Fruit fly (Drosophila melanogaster): Measurements from ENCODE around the gene CG4995.

The CG4995 gene

DNA sequence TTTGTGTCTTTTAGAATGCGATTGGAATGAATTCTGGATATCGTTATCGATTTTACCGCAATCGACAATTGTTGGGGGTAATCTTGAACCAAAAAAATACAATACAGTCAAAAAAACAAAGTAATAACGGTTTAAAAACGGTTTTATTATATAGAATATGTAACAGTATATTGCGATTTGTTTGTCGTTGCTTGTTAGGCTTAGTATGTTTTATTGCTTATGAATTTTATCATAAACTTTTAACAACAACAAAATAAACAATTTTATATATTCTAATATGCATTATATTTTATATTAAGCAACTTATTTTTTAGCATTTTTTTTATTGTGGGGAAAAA lies 22.5 kb upstream of the CG4995 start, which contains the start of gene CYLD (continued):
- TF ChIP-seq sqz (GFP tag; optimal IDR thresholded peaks at IDR 0.05): peak; percentile 50
- TF ChIP-seq Sin3A (optimal IDR thresholded peaks at IDR 0.05): no peak
- TF ChIP-seq D (optimal IDR thresholded peaks at IDR 0.05): no peak
- peak; percentile 29 for TF ChIP-seq D (GFP tag; optimal IDR thresholded peaks at IDR 0.05)
- TF ChIP-seq CG7839 (tag; optimal IDR thresholded peaks at IDR 0.05): peak; percentile 80
- no peak for TF ChIP-seq jigr1 (GFP tag; IDR thresholded peaks at IDR 0.05)
- TF ChIP-seq Awh (GFP tag; IDR thresholded peaks at IDR 0.05): no peak
- TF ChIP-seq slp2 (GFP tag; optimal IDR thresholded peaks at IDR 0.05): no peak
- TF ChIP-seq CG10274 (GFP tag; optimal IDR thresholded peaks at IDR 0.05): no peak
- peak; percentile 50 for TF ChIP-seq CG9437 (GFP tag; optimal IDR thresholded peaks at IDR 0.05)
- no peak for TF ChIP-seq Ets65A (GFP tag)
- no peak for TF ChIP-seq fd64A (GFP tag; optimal IDR thresholded peaks at IDR 0.05)
- peak; percentile 81 for TF ChIP-seq zfh1 (GFP tag; IDR thresholded peaks at IDR 0.05)
- peak; percentile 20 for TF ChIP-seq CG3407 (GFP tag; optimal IDR thresholded peaks at IDR 0.05)
- TF ChIP-seq crc (GFP tag; optimal IDR thresholded peaks at IDR 0.05): no peak
- TF ChIP-seq CG9609 (GFP tag; optimal IDR thresholded peaks at IDR 0.05): no peak
- peak; percentile 14 for TF ChIP-seq CG16863 (GFP tag; optimal IDR thresholded peaks at IDR 0.05)
- no peak for TF ChIP-seq Dek (tag; optimal IDR thresholded peaks at IDR 0.05)
- peak; percentile 44; the same call in 1 of the 2 replicates for TF ChIP-seq HLH3B (GFP tag; IDR thresholded peaks at IDR 0.05)
- no peak; the same call in 1 of the 3 replicates for TF ChIP-seq HLH4C (GFP tag; IDR thresholded peaks at IDR 0.05; ENCODE audit: partially characterized antibody)
- TF ChIP-seq Side (GFP tag; optimal IDR thresholded peaks at IDR 0.05): no peak
- peak; percentile 75 for TF ChIP-seq gsb-n (tag; optimal IDR thresholded peaks at IDR 0.05)
- TF ChIP-seq YL-1 (GFP tag; optimal IDR thresholded peaks at IDR 0.05): no peak
- TF ChIP-seq row (GFP tag; IDR thresholded peaks at IDR 0.05): peak; percentile 77
- no peak for TF ChIP-seq D19B (GFP tag; optimal IDR thresholded peaks at IDR 0.05)
- TF ChIP-seq fru (optimal IDR thresholded peaks at IDR 0.05): no peak
- no peak for TF ChIP-seq toy (GFP tag; IDR thresholded peaks at IDR 0.05)
- no peak for TF ChIP-seq NC2β (GFP tag; optimal IDR thresholded peaks at IDR 0.05)
- TF ChIP-seq B-H2 (GFP tag; optimal IDR thresholded peaks at IDR 0.05): peak; percentile 14
- no peak for TF ChIP-seq CG3163 (GFP tag; optimal IDR thresholded peaks at IDR 0.05)
- no peak for TF ChIP-seq CG2129 (GFP tag; IDR thresholded peaks at IDR 0.05; ENCODE audit: partially characterized antibody)
- peak; percentile 76 for TF ChIP-seq CG1603 (tag; optimal IDR thresholded peaks at IDR 0.05)
- TF ChIP-seq bowl (GFP tag; IDR thresholded peaks at IDR 0.05): no peak; the same call in 1 of the 2 replicates
- no peak for TF ChIP-seq Optix (GFP tag; IDR thresholded peaks at IDR 0.05)
- TF ChIP-seq Six4 (GFP tag; optimal IDR thresholded peaks at IDR 0.05): peak; percentile 63
- no peak for TF ChIP-seq dm (GFP tag; optimal IDR thresholded peaks at IDR 0.05)
- peak; percentile 2 for TF ChIP-seq pnt (GFP tag; optimal IDR thresholded peaks at IDR 0.05)
- TF ChIP-seq cg (GFP tag; optimal IDR thresholded peaks at IDR 0.05): no peak
- TF ChIP-seq CG32532 (GFP tag; IDR thresholded peaks at IDR 0.05): peak; percentile 84; the same call in 1 of the 2 replicates
- no peak for TF ChIP-seq HLHmδ (GFP tag; optimal IDR thresholded peaks at IDR 0.05)

DNA sequence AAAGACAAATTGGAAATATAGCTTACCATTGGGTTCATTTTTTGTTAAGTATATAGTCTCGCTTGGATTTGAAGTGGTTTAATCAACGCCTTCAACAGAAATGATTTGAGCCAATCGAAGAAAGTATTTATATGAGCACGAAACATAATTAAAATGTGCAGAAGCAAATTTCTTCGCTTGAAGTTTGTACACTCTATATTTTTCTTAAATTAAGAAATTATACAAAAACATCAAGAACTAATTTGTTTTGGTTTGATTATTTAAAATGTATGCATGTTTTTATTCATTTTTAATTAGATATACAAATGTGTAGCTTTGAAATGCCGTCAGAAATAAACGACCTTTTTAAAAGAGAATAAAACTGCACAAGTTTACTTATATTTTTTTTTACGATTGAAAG lies 20.4 kb upstream of the CG4995 start, which contains the start of gene CG13138:
Gene CG13138, minus strand, starts transcription at position 101 of the 400 bp plus-strand sequence.
- TF ChIP-seq D19A (tag; optimal IDR thresholded peaks at IDR 0.05): peak; percentile 8
- TF ChIP-seq CG4424 (GFP tag; optimal IDR thresholded peaks at IDR 0.05): no peak
- no peak for TF ChIP-seq CG1603 (tag; optimal IDR thresholded peaks at IDR 0.05)

DNA sequence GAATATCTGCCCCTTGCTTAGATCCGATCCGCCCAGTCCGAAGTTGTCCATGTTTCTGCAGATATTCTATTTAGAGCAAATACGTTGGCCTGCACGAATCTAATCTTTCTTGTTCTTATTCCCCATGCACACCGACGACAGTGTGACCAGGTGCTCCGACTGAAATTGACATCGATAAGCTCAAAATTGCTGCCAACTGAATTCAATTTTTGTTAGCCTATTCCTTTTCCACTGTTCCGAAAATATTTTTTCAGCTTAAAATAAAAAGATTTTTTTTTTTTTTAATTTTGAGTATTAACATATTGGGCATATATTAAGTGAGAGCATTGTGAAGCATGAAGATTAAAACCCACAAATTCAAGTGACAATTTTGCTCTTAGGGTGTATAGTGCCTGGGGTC lies 18.5 kb upstream of the CG4995 start, which contains the start of gene nmd:
Gene nmd, minus strand, starts transcription at position 162 of the 400 bp plus-strand sequence.
- TF ChIP-seq CG10147 (GFP tag; optimal IDR thresholded peaks at IDR 0.05): no peak
- no peak for TF ChIP-seq her (GFP tag; optimal IDR thresholded peaks at IDR 0.05)
- TF ChIP-seq cg (GFP tag; optimal IDR thresholded peaks at IDR 0.05): peak; percentile 4
- no peak for TF ChIP-seq Hr3 (GFP tag; optimal IDR thresholded peaks at IDR 0.05)
- no peak for TF ChIP-seq grn (GFP tag; optimal IDR thresholded peaks at IDR 0.05)
- TF ChIP-seq Bteb2 (GFP tag; optimal IDR thresholded peaks at IDR 0.05): no peak
- TF ChIP-seq dysf (GFP tag; IDR thresholded peaks at IDR 0.05): no peak
- TF ChIP-seq NC2β (GFP tag; optimal IDR thresholded peaks at IDR 0.05): peak; percentile 16
- no peak for TF ChIP-seq klu (GFP tag; IDR thresholded peaks at IDR 0.05)
- no peak for TF ChIP-seq CG34422 (GFP tag; IDR thresholded peaks at IDR 0.05)
- peak; percentile 35; the same call in 1 of the 2 replicates for TF ChIP-seq slbo (GFP tag; IDR thresholded peaks at IDR 0.05)
- no peak for TF ChIP-seq CG2199 (GFP tag; IDR thresholded peaks at IDR 0.05)
- TF ChIP-seq NC2α (GFP tag; optimal IDR thresholded peaks at IDR 0.05): no peak
- peak; percentile 71 for TF ChIP-seq CG9797 (GFP tag; optimal IDR thresholded peaks at IDR 0.05)
